Fruit fly (Drosophila melanogaster): ENCODE results near the gene CG7156.
A peak's percentile ranks its signal among the peaks of the same experiment; 100 is the strongest.

DNA sequence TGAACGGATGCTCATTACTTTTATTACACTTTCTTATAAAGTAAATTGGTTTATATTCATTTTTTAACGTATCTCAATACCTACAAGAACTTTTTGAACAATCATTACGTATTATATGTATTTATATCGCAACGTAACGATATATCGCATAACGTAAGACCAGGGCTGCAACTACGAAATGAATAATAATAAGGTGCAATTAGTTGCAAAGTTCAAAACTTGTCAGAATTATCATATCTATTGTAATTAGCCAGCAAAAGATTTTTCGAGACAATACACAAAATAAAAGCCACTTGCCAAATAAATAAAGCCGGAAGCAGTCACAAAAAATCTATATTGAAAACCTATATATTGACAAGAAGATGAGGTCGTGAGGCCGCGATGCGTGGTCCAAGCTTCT, 26.7 kb downstream of the CG7156 start:
- TF ChIP-seq CG16779 (tag; optimal IDR thresholded peaks at IDR 0.05) (no peak), CG11902 (GFP tag; optimal IDR thresholded peaks at IDR 0.05) (no peak), topi (GFP tag; optimal IDR thresholded peaks at IDR 0.05) (peak; percentile 43), CG32006 (GFP tag; optimal IDR thresholded peaks at IDR 0.05) (peak; percentile 40), Sox15 (GFP tag; optimal IDR thresholded peaks at IDR 0.05) (no peak), CG6792 (GFP tag; optimal IDR thresholded peaks at IDR 0.05) (no peak), Sox102F (GFP tag; optimal IDR thresholded peaks at IDR 0.05) (peak; percentile 28), ss (GFP tag; optimal IDR thresholded peaks at IDR 0.05) (no peak), CG8319 (GFP tag; optimal IDR thresholded peaks at IDR 0.05) (no peak), fd85E (GFP tag; optimal IDR thresholded peaks at IDR 0.05) (no peak)
